Worm (Caenorhabditis elegans): Measurements from ENCODE around the gene cysl-1.

cysl-1 gene

DNA sequence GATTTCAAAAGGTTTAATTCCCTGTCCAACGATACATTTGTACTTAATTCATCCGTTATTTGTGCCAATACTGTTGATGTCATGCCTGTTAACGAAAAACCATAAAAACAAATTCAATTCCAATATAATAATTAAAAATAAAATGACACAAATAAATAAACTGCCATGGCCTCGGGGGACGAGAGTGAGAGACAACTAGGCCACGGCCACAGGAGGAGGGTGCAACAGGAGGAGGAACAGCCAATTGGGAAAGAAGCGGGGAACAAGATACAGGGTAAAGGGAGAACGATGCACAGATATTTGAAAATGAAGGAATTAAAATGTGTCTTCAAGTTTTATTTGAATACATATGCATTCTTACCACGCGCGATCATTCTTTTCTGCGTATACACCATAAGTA is 37.0 kb downstream of the cysl-1 start, which contains the start of gene F21G4.6:
Gene F21G4.6, minus strand, starts transcription at position 87 of the 400 bp plus-strand sequence.
- TF ChIP-seq crh-2 (tag; optimal IDR thresholded peaks at IDR 0.05), result no peak
- TF ChIP-seq Y55F3AM.14 (GFP tag; optimal IDR thresholded peaks at IDR 0.05), result no peak
- TF ChIP-seq F13H6.1 (tag; optimal IDR thresholded peaks at IDR 0.05), result no peak
- TF ChIP-seq nhr-129 (tag; optimal IDR thresholded peaks at IDR 0.05), result no peak
- no peak for TF ChIP-seq egl-27 (tag; optimal IDR thresholded peaks at IDR 0.05)
- TF ChIP-seq lsy-2 (tag; optimal IDR thresholded peaks at IDR 0.05), result no peak
- no peak for TF ChIP-seq nhr-237 (tag; optimal IDR thresholded peaks at IDR 0.05)
- no peak for TF ChIP-seq ceh-16 (tag; optimal IDR thresholded peaks at IDR 0.05)
- no peak for TF ChIP-seq lin-13 (GFP tag; optimal IDR thresholded peaks at IDR 0.05)
- TF ChIP-seq ztf-1 (GFP tag; conservative IDR thresholded peaks at IDR 0.05), result no peak

DNA sequence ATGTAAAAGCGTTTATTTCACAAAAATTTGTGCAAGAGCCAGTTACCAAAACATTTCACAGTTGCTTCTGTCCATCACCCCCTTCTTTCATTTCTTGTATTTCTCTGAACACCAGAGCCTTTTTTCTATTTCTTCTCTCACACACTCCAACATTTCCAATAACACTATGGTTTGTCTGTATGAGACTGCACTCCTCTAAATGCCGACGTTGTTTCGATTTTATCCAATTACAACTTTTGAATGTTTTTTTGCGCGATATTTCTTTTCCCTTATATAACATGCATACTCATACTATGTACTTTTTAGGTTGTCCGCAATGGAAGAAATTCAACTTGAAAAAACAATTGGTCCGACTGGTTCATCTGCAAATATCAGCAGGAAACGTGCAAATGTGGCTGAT is 48.5 kb downstream of the cysl-1 start, which contains the start of gene F21G4.5:
Gene F21G4.5, plus strand, starts transcription at position 301 of the 400 bp plus-strand sequence.
- TF ChIP-seq F13H6.1 (tag; optimal IDR thresholded peaks at IDR 0.05) (no peak), lsy-2 (tag; optimal IDR thresholded peaks at IDR 0.05) (no peak), sma-9 (GFP tag; optimal IDR thresholded peaks at IDR 0.05) (no peak), sma-9 (tag; optimal IDR thresholded peaks at IDR 0.05) (no peak), ZK546.5 (tag; optimal IDR thresholded peaks at IDR 0.05) (no peak), lin-13 (GFP tag; optimal IDR thresholded peaks at IDR 0.05) (no peak), nhr-6 (tag; optimal IDR thresholded peaks at IDR 0.05) (no peak), dmd-4 (tag; optimal IDR thresholded peaks at IDR 0.05) (no peak), sem-4 (tag; optimal IDR thresholded peaks at IDR 0.05) (no peak), blmp-1 (tag; optimal IDR thresholded peaks at IDR 0.05; ENCODE audit: insufficient read depth) (no peak), ztf-4 (tag; optimal IDR thresholded peaks at IDR 0.05) (no peak), unc-62 (GFP tag; optimal IDR thresholded peaks at IDR 0.05) (no peak), C34F6.9 (tag; optimal IDR thresholded peaks at IDR 0.05) (no peak), Y55F3AM.14 (GFP tag; optimal IDR thresholded peaks at IDR 0.05) (no peak), unc-39 (tag; optimal IDR thresholded peaks at IDR 0.05) (no peak), egl-27 (tag; optimal IDR thresholded peaks at IDR 0.05) (no peak), mdl-1 (tag; optimal IDR thresholded peaks at IDR 0.05) (no peak), nhr-25 (tag; optimal IDR thresholded peaks at IDR 0.05) (no peak), lin-39 (tag; optimal IDR thresholded peaks at IDR 0.05) (no peak), nhr-12 (tag; optimal IDR thresholded peaks at IDR 0.05) (no peak), aly-2 (tag; optimal IDR thresholded peaks at IDR 0.05) (no peak)
